Worm (Caenorhabditis elegans) whole organism, young adult: ENCODE measurements around the gene fbxc-47.

Experiments used
- B0019.2 ChIP-seq: fragments of 200-800 bp; sonication (Bioruptor generic); conservative IDR thresholded peaks from 2 replicates; pipeline ENCODE4 v1.3.6; 2022; ENCODE audit warnings: missing genetic modification reagents, missing genetic modification characterization, missing compliant biosample characterization
- B0261.1 ChIP-seq: sonication (generic microtip); optimal IDR thresholded peaks from 2 replicates; lab custom pipeline; 2016; ENCODE audit warnings: mild to moderate bottlenecking, missing genetic modification characterization, moderate library complexity, missing compliant biosample characterization
- B0336.3 ChIP-seq: fragments of 200-800 bp; sonication (Bioruptor generic); IDR thresholded peaks from 2 replicates; pipeline ENCODE4 v1.3.6; 2022; ENCODE audit warnings: missing genetic modification characterization, missing compliant biosample characterization
- F37B4.10 ChIP-seq: fragments of 200-800 bp; sonication (Bioruptor generic); IDR thresholded peaks from 2 replicates; pipeline ENCODE4 v1.3.6; 2022; ENCODE audit warnings: missing genetic modification characterization, missing compliant biosample characterization
- F52B5.7 ChIP-seq: sonication (generic microtip); optimal IDR thresholded peaks from 2 replicates; lab custom pipeline; 2016; ENCODE audit warnings: mild to moderate bottlenecking, missing genetic modification characterization, missing compliant biosample characterization
- F55B11.4 ChIP-seq: sonication (generic microtip); optimal IDR thresholded peaks from 2 replicates; lab custom pipeline; 2016; ENCODE audit warnings: missing compliant biosample characterization, missing genetic modification characterization, borderline replicate concordance; ENCODE audit not compliant: insufficient read depth
- F57C9.4 ChIP-seq: sonication (generic microtip); optimal IDR thresholded peaks from 2 replicates; lab custom pipeline; 2017; ENCODE audit warnings: mild to moderate bottlenecking, missing genetic modification characterization, missing compliant biosample characterization
- Y53F4B.3 ChIP-seq: fragments of 200-800 bp; sonication (Bioruptor generic); IDR thresholded peaks from 2 replicates; pipeline ENCODE4 v1.3.6; 2022; ENCODE audit warnings: missing genetic modification reagents, missing genetic modification characterization, missing compliant biosample characterization
- aptf-3 ChIP-seq: fragments of 200-800 bp; sonication (Bioruptor generic); IDR thresholded peaks from 2 replicates; pipeline ENCODE4 v1.3.6; 2022; ENCODE audit warnings: missing genetic modification characterization, missing compliant biosample characterization
- atf-7 ChIP-seq: sonication (generic microtip); optimal IDR thresholded peaks from 2 replicates; lab custom pipeline; 2017; ENCODE audit warnings: mild to moderate bottlenecking, missing genetic modification characterization, missing compliant biosample characterization
- attf-3 ChIP-seq: fragments of 200-800 bp; sonication (Bioruptor generic); conservative IDR thresholded peaks from 2 replicates; pipeline ENCODE4 v1.3.6; 2022; ENCODE audit warnings: missing genetic modification reagents, missing genetic modification characterization, missing compliant biosample characterization
- bed-2 ChIP-seq: fragments of 200-800 bp; sonication (Bioruptor generic); IDR thresholded peaks from 2 replicates; pipeline ENCODE4 v1.3.6; 2022; ENCODE audit warnings: missing genetic modification reagents, missing genetic modification characterization, missing compliant biosample characterization
- ceh-100 ChIP-seq: fragments of 200-800 bp; sonication (Bioruptor generic); IDR thresholded peaks from 2 replicates; pipeline ENCODE4 v1.3.6; 2022; ENCODE audit warnings: missing genetic modification reagents, missing genetic modification characterization, missing compliant biosample characterization
- ceh-79 ChIP-seq: sonication (generic microtip); optimal IDR thresholded peaks from 2 replicates; lab custom pipeline; 2017; ENCODE audit warnings: mild to moderate bottlenecking, missing genetic modification characterization, missing compliant biosample characterization
- ceh-91 ChIP-seq: fragments of 200-800 bp; sonication (Bioruptor generic); IDR thresholded peaks from 2 replicates; pipeline ENCODE4 v1.3.6; 2022; ENCODE audit warnings: missing genetic modification reagents, missing genetic modification characterization, missing compliant biosample characterization
- ets-4 ChIP-seq: fragments of 200-800 bp; sonication (Bioruptor generic); optimal IDR thresholded peaks from 2 replicates; lab custom pipeline; 2018; ENCODE audit warnings: mild to moderate bottlenecking, missing genetic modification characterization, missing compliant biosample characterization
- him-1 ChIP-seq: sonication (generic microtip); optimal IDR thresholded peaks from 2 replicates; lab custom pipeline; 2016; ENCODE audit warnings: missing genotype, missing genetic modification reagents, missing genetic modification characterization, missing compliant biosample characterization
- hsf-1 ChIP-seq: fragments of 200-800 bp; sonication (Bioruptor generic); IDR thresholded peaks from 2 replicates; pipeline ENCODE4 v1.3.6; 2022; ENCODE audit warnings: missing genetic modification reagents, missing genetic modification characterization, missing compliant biosample characterization
- let-526 ChIP-seq: fragments of 200-800 bp; sonication (Bioruptor generic); IDR thresholded peaks from 2 replicates; pipeline ENCODE4 v1.3.6; 2022; ENCODE audit warnings: missing genetic modification reagents, missing genetic modification characterization, missing compliant biosample characterization
- let-607 ChIP-seq, 2 experiments: fragments of 200-800 bp in 1 of 2; sonication (Bioruptor generic) in 1 of 2; sonication (generic microtip) in 1 of 2; optimal IDR thresholded peaks; 2 replicates each; lab custom pipeline; 2016 to 2018; ENCODE audit warnings: mild to moderate bottlenecking in 2 of 2, missing compliant biosample characterization in 2 of 2, missing genetic modification characterization in 2 of 2, moderate library complexity in 2 of 2, missing genotype in 1 of 2
- lir-1 ChIP-seq: fragments of 200-800 bp; sonication (Bioruptor generic); conservative IDR thresholded peaks from 2 replicates; pipeline ENCODE4 v1.3.6; 2022; ENCODE audit warnings: missing genetic modification reagents, missing genetic modification characterization, missing compliant biosample characterization
- lsy-27 ChIP-seq: sonication (generic microtip); optimal IDR thresholded peaks from 2 replicates; lab custom pipeline; 2017; ENCODE audit warnings: missing genetic modification characterization, mild to moderate bottlenecking, missing compliant biosample characterization, antibody characterized with exemption, missing genotype, borderline replicate concordance; ENCODE audit not compliant: insufficient read depth
- madf-3 ChIP-seq: fragments of 200-800 bp; sonication (Bioruptor generic); IDR thresholded peaks from 2 replicates; pipeline ENCODE4 v1.3.6; 2022; ENCODE audit warnings: missing genetic modification reagents, missing genetic modification characterization, missing compliant biosample characterization
- mxl-1 ChIP-seq: sonication (generic microtip); optimal IDR thresholded peaks from 2 replicates; lab custom pipeline; 2016; ENCODE audit warnings: missing genetic modification characterization, missing compliant biosample characterization
- nhr-179 ChIP-seq: sonication (generic microtip); optimal IDR thresholded peaks from 2 replicates; lab custom pipeline; 2016; ENCODE audit warnings: mild to moderate bottlenecking, missing genetic modification characterization, missing compliant biosample characterization
- rcor-1 ChIP-seq: fragments of 200-800 bp; sonication (Bioruptor generic); IDR thresholded peaks from 2 replicates; pipeline ENCODE4 v1.3.6; 2022; ENCODE audit warnings: missing genetic modification reagents, missing genetic modification characterization, missing compliant biosample characterization
- rec-8 ChIP-seq, 2 experiments: sonication (generic microtip); optimal IDR thresholded peaks; 2 replicates each; lab custom pipeline; 2016; ENCODE audit warnings: mild to moderate bottlenecking in 2 of 2, missing genetic modification characterization in 2 of 2, missing genetic modification reagents in 2 of 2, missing genotype in 2 of 2, missing biosample characterization in 1 of 2, missing compliant biosample characterization in 1 of 2, moderate library complexity in 1 of 2
- snpc-3.4 ChIP-seq: sonication (generic microtip); optimal IDR thresholded peaks from 2 replicates; lab custom pipeline; 2017; ENCODE audit warnings: missing genetic modification characterization, mild to moderate bottlenecking, missing compliant biosample characterization, antibody characterized with exemption, moderate library complexity, missing genotype, missing genetic modification reagents
- sptf-2 ChIP-seq: fragments of 200-800 bp; sonication (Bioruptor generic); optimal IDR thresholded peaks from 2 replicates; lab custom pipeline; 2018; ENCODE audit warnings: mild to moderate bottlenecking, missing genetic modification characterization, missing compliant biosample characterization
- tbp1 ChIP-seq: fragments of 200-800 bp; sonication (Bioruptor generic); optimal IDR thresholded peaks from 2 replicates; lab custom pipeline; 2018; ENCODE audit warnings: mild to moderate bottlenecking, missing genetic modification characterization, missing compliant biosample characterization
- zim-3 ChIP-seq: sonication (generic microtip); optimal IDR thresholded peaks from 2 replicates; lab custom pipeline; 2017; ENCODE audit warnings: mild to moderate bottlenecking, missing genetic modification characterization, moderate library complexity, missing compliant biosample characterization
- ztf-25 ChIP-seq: fragments of 200-800 bp; sonication (Bioruptor generic); IDR thresholded peaks from 2 replicates; pipeline ENCODE4 v1.3.6; 2022; ENCODE audit warnings: missing genetic modification reagents, missing genetic modification characterization, missing compliant biosample characterization

Gene fbxc-47

DNA sequence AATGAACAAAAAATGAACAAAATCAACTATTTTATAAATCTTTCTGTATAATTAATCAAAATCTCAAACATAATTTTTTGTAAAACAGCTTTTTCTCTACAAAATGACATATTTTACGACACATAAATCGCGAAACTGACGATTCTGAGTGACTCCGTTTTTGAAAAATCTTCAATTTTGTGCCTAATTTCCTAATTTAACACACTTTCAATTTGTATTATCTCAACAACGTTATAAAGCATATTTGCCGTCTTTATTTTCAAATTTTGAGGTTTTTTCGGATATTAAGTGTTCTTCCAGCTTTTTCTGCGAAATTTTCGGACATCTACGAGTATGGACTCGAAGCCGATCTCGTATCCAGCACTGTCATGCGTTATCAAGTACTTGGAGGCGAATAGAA lies at the start of gene fbxc-47:
Gene fbxc-47 (plus strand): TSS at position 301 of the 400 bp plus-strand sequence.
- no peak for TF ChIP-seq sptf-2 (GFP tag; lab: Kevin White, UChicago)
- no peak for TF ChIP-seq nhr-179
- TF ChIP-seq F52B5.7 (tag; lab: Kevin White, UChicago): no peak
- TF ChIP-seq zim-3: no peak
- no peak for TF ChIP-seq ceh-91 (GFP tag; lab: Robert Waterston, UW)
- no peak for TF ChIP-seq rcor-1 (GFP tag; lab: Robert Waterston, UW)
- no peak for TF ChIP-seq bed-2 (GFP tag; lab: Robert Waterston, UW)
- no peak for TF ChIP-seq lsy-27 (tag; lab: Kevin White, UChicago)
- no peak for TF ChIP-seq aptf-3 (GFP tag; lab: Robert Waterston, UW)
- TF ChIP-seq ceh-100 (GFP tag; lab: Robert Waterston, UW): no peak

DNA sequence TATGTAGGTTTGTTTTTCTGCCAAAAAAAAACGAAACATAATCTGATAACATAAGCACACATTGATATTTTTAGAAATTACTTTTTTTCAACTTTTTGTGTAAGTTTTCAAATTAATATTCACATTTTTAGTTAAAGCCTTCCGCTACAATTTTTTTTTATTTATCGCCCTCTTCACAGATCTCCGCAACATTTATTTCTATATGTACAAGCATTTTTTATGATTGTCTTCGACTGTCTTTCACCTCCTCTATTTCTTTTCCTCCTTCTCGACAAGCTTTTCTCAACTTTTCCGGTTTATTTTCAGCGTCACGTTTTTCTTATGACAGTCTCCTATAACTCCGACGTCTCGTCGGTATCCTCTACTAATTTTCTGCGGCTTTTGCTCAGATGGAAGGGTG lies 49.4 kb upstream of the fbxc-47 start, which contains the start of gene best-20:
Gene best-20 (plus strand): TSS at position 301 of the 400 bp plus-strand sequence.
- no peak for TF ChIP-seq B0261.1 (tag; lab: Kevin White, UChicago)

DNA sequence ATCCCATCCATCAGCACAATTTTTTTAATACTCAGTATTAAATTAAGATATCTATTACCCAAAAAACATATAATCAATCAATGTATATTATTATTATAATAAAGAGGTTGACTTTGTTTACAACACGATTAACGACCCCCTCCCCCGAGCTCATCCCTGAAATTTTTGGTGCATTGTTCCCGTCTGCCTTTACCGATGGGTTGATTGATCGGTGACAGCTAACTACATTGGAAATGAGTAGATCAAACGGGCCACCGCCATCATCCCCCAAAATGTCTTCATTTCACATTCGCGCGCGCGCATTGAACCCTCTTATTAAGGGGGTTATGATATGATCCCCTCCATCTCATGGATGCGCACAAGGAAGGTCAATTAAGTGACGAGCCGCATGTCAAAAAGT lies 45.5 kb upstream of the fbxc-47 start:
- TF ChIP-seq F57C9.4 (tag; lab: Kevin White, UChicago) (no peak), tbp1 (no peak)

DNA sequence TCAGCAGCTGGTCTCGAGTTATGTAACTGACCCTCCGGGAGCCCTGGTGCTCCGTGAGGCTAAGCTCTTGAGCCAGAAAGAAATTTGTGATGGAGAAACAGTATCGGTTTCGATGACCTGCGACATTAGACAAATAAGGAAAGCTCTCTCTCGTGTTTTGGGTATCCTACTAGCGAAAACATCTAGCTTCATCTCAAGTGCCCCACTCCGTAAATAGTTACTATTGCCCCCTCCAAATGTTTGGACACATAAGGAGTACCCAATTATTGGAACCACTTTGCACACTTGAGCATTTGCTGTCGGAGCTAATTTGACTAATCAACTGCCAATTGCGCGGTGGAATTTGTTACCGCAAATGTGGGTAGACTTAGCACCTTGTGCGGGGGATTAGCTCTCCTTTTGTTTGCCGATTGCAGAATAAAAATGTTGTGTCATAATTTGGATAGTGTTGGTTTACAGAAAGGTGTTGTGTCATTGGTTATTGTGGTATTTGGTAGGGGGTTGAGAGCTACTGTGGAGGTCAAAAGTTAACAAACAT lies 41.2 kb upstream of the fbxc-47 start:
- TF ChIP-seq ceh-79 (tag; lab: Kevin White, UChicago) (no peak), ztf-25 (no peak), lsy-27 (tag; lab: Kevin White, UChicago) (no peak), sptf-2 (GFP tag; lab: Kevin White, UChicago) (no peak), atf-7 (tag; lab: Kevin White, UChicago) (no peak), lir-1 (GFP tag; lab: Robert Waterston, UW) (no peak), Y53F4B.3 (GFP tag; lab: Robert Waterston, UW) (no peak), madf-3 (GFP tag; lab: Robert Waterston, UW) (no peak), let-607 (tag; optimal IDR thresholded peaks at IDR 0.05; lab: Kevin White, UChicago) (no peak), B0019.2 (GFP tag; lab: Robert Waterston, UW) (no peak), F55B11.4 (no peak), snpc-3.4 (tag; lab: Kevin White, UChicago) (no peak), attf-3 (GFP tag; lab: Robert Waterston, UW) (no peak), rec-8 (tag; optimal IDR thresholded peaks at IDR 0.05; lab: Kevin White, UChicago) (no peak), hsf-1 (GFP tag; lab: Robert Waterston, UW) (no peak), let-526 (GFP tag; lab: Robert Waterston, UW) (no peak), him-1 (tag; lab: Kevin White, UChicago) (no peak)

DNA sequence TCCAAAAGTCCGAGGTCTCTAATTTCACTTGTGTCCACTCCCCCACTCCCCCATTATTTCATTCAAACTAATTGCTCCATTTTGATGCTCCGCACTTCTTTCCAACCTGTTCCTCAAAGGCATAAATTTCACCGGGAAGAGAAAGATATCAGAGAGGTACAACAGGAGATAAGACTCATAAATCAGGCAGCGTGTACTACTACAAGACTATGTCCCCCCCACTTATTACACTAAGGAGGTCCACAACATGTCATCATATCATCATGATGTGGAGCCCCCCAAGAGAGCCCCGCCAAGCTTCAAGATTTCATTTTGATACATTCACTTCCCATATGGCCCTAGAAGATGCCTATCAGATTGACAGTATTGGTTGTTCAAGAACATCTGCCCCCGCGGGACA lies 39.9 kb upstream of the fbxc-47 start:
- TF ChIP-seq Y53F4B.3 (GFP tag; lab: Robert Waterston, UW): no peak
- TF ChIP-seq ets-4 (GFP tag; lab: Kevin White, UChicago): no peak
- no peak for TF ChIP-seq F37B4.10 (GFP tag; lab: Robert Waterston, UW)
- no peak for TF ChIP-seq mxl-1 (tag; lab: Kevin White, UChicago)
- no peak for TF ChIP-seq B0336.3 (GFP tag; lab: Robert Waterston, UW)
